Worm (Caenorhabditis elegans) whole organism, young adult: Measurements from ENCODE around the gene F13H8.3.

Source experiments
- F49E8.2 ChIP-seq: sonication (generic microtip); optimal IDR thresholded peaks from 3 replicates; lab custom pipeline; 2017; ENCODE audit warnings: missing genetic modification characterization, mild to moderate bottlenecking, missing compliant biosample characterization, antibody characterized with exemption, moderate library complexity; ENCODE audit not compliant: insufficient read depth
- K12H6.12 ChIP-seq: fragments of 200-800 bp; sonication (Bioruptor generic); optimal IDR thresholded peaks from 2 replicates; lab custom pipeline; 2018; ENCODE audit warnings: mild to moderate bottlenecking, missing genetic modification characterization, missing compliant biosample characterization
- ama-1 ChIP-seq, 3 experiments: fragments of 150-350 bp in 1 of 3; sonication (generic microtip) in 2 of 3; optimal IDR thresholded peaks; 2 replicates each; lab custom pipeline; 2014 to 2018; ENCODE audit warnings: missing biosample characterization in 2 of 3, missing genetic modification characterization in 2 of 3, missing genetic modification reagents in 2 of 3
- egl-18 ChIP-seq: fragments of 200-800 bp; sonication (Bioruptor generic); IDR thresholded peaks from 2 replicates; pipeline ENCODE4 v1.3.6; 2022; ENCODE audit warnings: missing genetic modification reagents, missing genetic modification characterization, missing compliant biosample characterization
- egrh-3 ChIP-seq: fragments of 200-800 bp; sonication (Bioruptor generic); IDR thresholded peaks from 2 replicates; pipeline ENCODE4 v1.3.6; 2022; ENCODE audit warnings: missing genetic modification reagents, missing genetic modification characterization, missing compliant biosample characterization
- him-1 ChIP-seq: sonication (generic microtip); optimal IDR thresholded peaks from 2 replicates; lab custom pipeline; 2016; ENCODE audit warnings: missing genotype, missing genetic modification reagents, missing genetic modification characterization, missing compliant biosample characterization
- lsl-1 ChIP-seq: fragments of 200-800 bp; sonication (Bioruptor generic); optimal IDR thresholded peaks from 2 replicates; lab custom pipeline; 2018; ENCODE audit warnings: mild to moderate bottlenecking, missing genetic modification characterization, moderate library complexity, missing compliant biosample characterization
- madf-10 ChIP-seq: sonication (generic microtip); optimal IDR thresholded peaks from 2 replicates; lab custom pipeline; 2016; ENCODE audit warnings: mild to moderate bottlenecking, missing genetic modification characterization, missing compliant biosample characterization
- madf-6 ChIP-seq: fragments of 200-800 bp; sonication (Bioruptor generic); IDR thresholded peaks from 2 replicates; pipeline ENCODE4 v1.3.6; 2022; ENCODE audit warnings: missing genetic modification reagents, missing genetic modification characterization, missing compliant biosample characterization
- nhr-27 ChIP-seq: fragments of 200-800 bp; sonication (Bioruptor generic); optimal IDR thresholded peaks from 2 replicates; lab custom pipeline; 2018; ENCODE audit warnings: mild to moderate bottlenecking, missing genetic modification characterization, moderate library complexity, missing compliant biosample characterization
- zim-3 ChIP-seq: sonication (generic microtip); optimal IDR thresholded peaks from 2 replicates; lab custom pipeline; 2017; ENCODE audit warnings: mild to moderate bottlenecking, missing genetic modification characterization, moderate library complexity, missing compliant biosample characterization

DNA sequence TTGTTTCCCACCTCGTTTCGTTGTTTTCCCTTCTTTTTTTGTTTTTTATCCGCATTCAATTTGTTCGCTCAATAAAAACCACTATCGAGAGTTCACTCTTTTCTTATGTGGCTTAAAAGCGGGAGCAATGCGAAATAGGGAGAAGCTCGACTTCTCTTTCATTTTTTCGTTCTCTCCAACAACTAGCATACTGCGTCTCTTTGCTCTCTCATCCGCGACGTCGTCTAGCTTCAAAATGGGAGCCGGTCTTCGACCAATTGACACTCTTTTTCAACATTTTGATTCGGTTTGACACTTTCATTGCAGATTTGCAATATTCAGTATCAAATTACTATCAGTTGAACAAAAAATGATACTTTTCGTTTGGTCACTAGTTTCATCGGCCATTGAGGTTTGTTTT, 10.1 kb downstream of the F13H8.3 start, which contains the start of gene bpl-1:
- TF ChIP-seq egrh-3 (no peak), K12H6.12 (tag; lab: Kevin White, UChicago) (no peak), lsl-1 (no peak), madf-6 (no peak), ama-1 (optimal IDR thresholded peaks at IDR 0.05; lab: Kevin White, UChicago) (no peak), ama-1 (GFP tag; optimal IDR thresholded peaks at IDR 0.05; lab: Kevin White, UChicago) (no peak), him-1 (no peak), zim-3 (tag; lab: Kevin White, UChicago) (no peak), egl-18 (GFP tag; lab: Robert Waterston, UW) (no peak), F49E8.2 (tag; lab: Kevin White, UChicago) (no peak), nhr-27 (tag; lab: Kevin White, UChicago) (no peak), madf-10 (tag; lab: Kevin White, UChicago) (no peak)
